Worm (Caenorhabditis elegans) whole organism, L4 larva: ENCODE data around the gene C02F5.10.
A peak's percentile ranks its signal among the peaks of the same experiment; 100 is the strongest.

ENCODE experiments used
- F26F4.8 ChIP-seq: fragments of 200-800 bp; sonication (Bioruptor generic); conservative IDR thresholded peaks from 2 replicates; pipeline ENCODE4 v1.3.6; 2022; ENCODE audit warnings: missing genetic modification characterization, missing compliant biosample characterization
- F37D6.2 ChIP-seq: sonication (generic microtip); optimal IDR thresholded peaks from 2 replicates; lab custom pipeline; 2016; ENCODE audit warnings: mild to moderate bottlenecking, missing genetic modification characterization, missing compliant biosample characterization
- T26A8.4 ChIP-seq: fragments of 200-800 bp; sonication (Bioruptor generic); IDR thresholded peaks from 2 replicates; pipeline ENCODE4 v1.3.6; 2022; ENCODE audit warnings: missing genetic modification characterization, missing compliant biosample characterization
- Y105C5A.15 ChIP-seq: fragments of 200-800 bp; sonication (Bioruptor generic); IDR thresholded peaks from 2 replicates; pipeline ENCODE4 v1.3.6; 2022; ENCODE audit warnings: missing genetic modification characterization, missing compliant biosample characterization
- Y5F2A.4 ChIP-seq: fragments of 200-800 bp; sonication (Bioruptor generic); optimal IDR thresholded peaks from 2 replicates; lab custom pipeline; 2018; ENCODE audit warnings: mild to moderate bottlenecking, missing genetic modification characterization, missing compliant biosample characterization
- Y75B8A.6 ChIP-seq: fragments of 200-800 bp; sonication (Bioruptor generic); IDR thresholded peaks from 2 replicates; pipeline ENCODE4 v1.3.6; 2022; ENCODE audit warnings: missing genetic modification reagents, missing genetic modification characterization, missing compliant biosample characterization
- aha-1 ChIP-seq: fragments of 150-350 bp; peaks from one replicate; lab custom pipeline; 2014; ENCODE audit warnings: missing biosample characterization, missing genetic modification characterization
- arid-1 ChIP-seq: fragments of 200-800 bp; sonication (Bioruptor generic); conservative IDR thresholded peaks from 2 replicates; pipeline ENCODE4 v1.3.6; 2022; ENCODE audit warnings: missing genetic modification reagents, missing genetic modification characterization, missing compliant biosample characterization
- attf-4 ChIP-seq: sonication (generic microtip); optimal IDR thresholded peaks from 3 replicates; lab custom pipeline; 2017; ENCODE audit warnings: missing biosample characterization, missing genetic modification characterization
- ceh-20 ChIP-seq: fragments of 200-800 bp; sonication (Bioruptor generic); IDR thresholded peaks from 2 replicates; pipeline ENCODE4 v1.3.6; 2022; ENCODE audit warnings: missing genetic modification reagents, missing genetic modification characterization, missing compliant biosample characterization
- ceh-28 ChIP-seq: fragments of 150-350 bp; optimal IDR thresholded peaks from 2 replicates; lab custom pipeline; 2014; ENCODE audit warnings: missing biosample characterization, missing genetic modification reagents, missing genetic modification characterization
- ceh-62 ChIP-seq: sonication (generic microtip); optimal IDR thresholded peaks from 2 replicates; lab custom pipeline; 2017; ENCODE audit warnings: missing biosample characterization, missing genetic modification characterization
- ces-1 ChIP-seq: fragments of 150-350 bp; sonication (generic microtip); optimal IDR thresholded peaks from 4 replicates; lab custom pipeline; 2014; ENCODE audit warnings: missing biosample characterization, missing genetic modification reagents, missing genetic modification characterization
- cey-2 ChIP-seq: sonication (generic microtip); optimal IDR thresholded peaks from 3 replicates; lab custom pipeline; 2017; ENCODE audit warnings: missing genetic modification characterization, mild to moderate bottlenecking, missing compliant biosample characterization, antibody characterized with exemption, borderline replicate concordance; ENCODE audit not compliant: insufficient read depth
- daf-19 ChIP-seq: fragments of 200-800 bp; sonication (Bioruptor generic); conservative IDR thresholded peaks from 2 replicates; pipeline ENCODE4 v1.3.6; 2022; ENCODE audit warnings: missing genetic modification characterization, missing compliant biosample characterization
- dmd-9 ChIP-seq: fragments of 200-800 bp; sonication (Bioruptor generic); IDR thresholded peaks from 2 replicates; pipeline ENCODE4 v1.3.6; 2022; ENCODE audit warnings: missing genetic modification reagents, missing genetic modification characterization, missing compliant biosample characterization
- dpl-1 ChIP-seq: fragments of 150-350 bp; optimal IDR thresholded peaks from 2 replicates; lab custom pipeline; 2014; ENCODE audit warnings: missing biosample characterization, missing genetic modification reagents, missing genetic modification characterization
- duxl-1 ChIP-seq: sonication (generic microtip); optimal IDR thresholded peaks from 2 replicates; lab custom pipeline; 2016; ENCODE audit warnings: mild to moderate bottlenecking, missing genetic modification characterization, moderate library complexity, missing compliant biosample characterization; ENCODE audit not compliant: poor library complexity
- egl-43 ChIP-seq: fragments of 200-800 bp; sonication (Bioruptor generic); IDR thresholded peaks from 2 replicates; pipeline ENCODE4 v1.3.6; 2022; ENCODE audit warnings: missing genetic modification reagents, missing genetic modification characterization, missing compliant biosample characterization
- fkh-10 ChIP-seq: fragments of 150-350 bp; optimal IDR thresholded peaks from 2 replicates; lab custom pipeline; 2014; ENCODE audit warnings: missing biosample characterization, missing genetic modification reagents, missing genetic modification characterization
- gei-8 ChIP-seq: fragments of 200-800 bp; sonication (Bioruptor generic); optimal IDR thresholded peaks from 2 replicates; lab custom pipeline; 2018; ENCODE audit warnings: mild to moderate bottlenecking, missing genetic modification characterization, missing compliant biosample characterization
- hif-1 ChIP-seq, 2 experiments: sonication (generic microtip); optimal IDR thresholded peaks; 2 replicates each; lab custom pipeline; 2016 to 2017; ENCODE audit warnings: missing compliant biosample characterization in 2 of 2, missing genetic modification characterization in 2 of 2, missing genetic modification reagents in 2 of 2, missing genotype in 2 of 2, mild to moderate bottlenecking in 1 of 2
- hlh-30 ChIP-seq: sonication (generic microtip); optimal IDR thresholded peaks from 2 replicates; lab custom pipeline; 2017; ENCODE audit warnings: antibody characterized with exemption, mild to moderate bottlenecking, missing genetic modification characterization, missing compliant biosample characterization; ENCODE audit not compliant: insufficient read depth
- hmg-1.1 ChIP-seq: fragments of 200-800 bp; sonication (Bioruptor generic); IDR thresholded peaks from 2 replicates; pipeline ENCODE4 v1.3.6; 2022; ENCODE audit warnings: missing genetic modification reagents, missing genetic modification characterization, missing compliant biosample characterization
- lin-1 ChIP-seq: fragments of 200-800 bp; sonication (Bioruptor generic); IDR thresholded peaks from 2 replicates; pipeline ENCODE4 v1.3.6; 2022; ENCODE audit warnings: missing genetic modification reagents, missing genetic modification characterization, missing compliant biosample characterization
- lin-38 ChIP-seq: fragments of 200-800 bp; sonication (Bioruptor generic); IDR thresholded peaks from 2 replicates; pipeline ENCODE4 v1.3.6; 2022; ENCODE audit warnings: missing genetic modification reagents, missing genetic modification characterization, missing compliant biosample characterization
- lin-39 ChIP-seq: fragments of 150-350 bp; optimal IDR thresholded peaks from 2 replicates; lab custom pipeline; 2014; ENCODE audit warnings: missing biosample characterization, missing genetic modification reagents, missing genetic modification characterization
- lir-3 ChIP-seq: sonication (generic microtip); optimal IDR thresholded peaks from 2 replicates; lab custom pipeline; 2016; ENCODE audit warnings: mild to moderate bottlenecking, missing genetic modification characterization, missing compliant biosample characterization
- lsy-2 ChIP-seq, 2 experiments: fragments of 150-350 bp in 1 of 2; sonication (generic microtip) in 1 of 2; optimal IDR thresholded peaks; 2 replicates each; lab custom pipeline; 2014 to 2017; ENCODE audit warnings: missing biosample characterization in 2 of 2, missing genetic modification characterization in 2 of 2
- madf-9 ChIP-seq: fragments of 200-800 bp; sonication (Bioruptor generic); conservative IDR thresholded peaks from 2 replicates; pipeline ENCODE4 v1.3.6; 2022; ENCODE audit warnings: missing genetic modification reagents, missing genetic modification characterization, missing compliant biosample characterization
- mdl-1 ChIP-seq, 2 experiments: fragments of 150-350 bp in 1 of 2; sonication (generic microtip) in 1 of 2; optimal IDR thresholded peaks; 2 replicates each; lab custom pipeline; 2014 to 2017; ENCODE audit warnings: missing biosample characterization in 2 of 2, missing genetic modification characterization in 2 of 2
- mdt-29 ChIP-seq: fragments of 200-800 bp; sonication (Bioruptor generic); IDR thresholded peaks from 2 replicates; pipeline ENCODE4 v1.3.6; 2022; ENCODE audit warnings: missing genetic modification reagents, missing genetic modification characterization, missing compliant biosample characterization
- nhr-10 ChIP-seq: fragments of 150-350 bp; optimal IDR thresholded peaks from 2 replicates; lab custom pipeline; 2014; ENCODE audit warnings: missing biosample characterization, missing genetic modification characterization
- nhr-11 ChIP-seq: fragments of 150-350 bp; optimal IDR thresholded peaks from 2 replicates; lab custom pipeline; 2014; ENCODE audit warnings: missing biosample characterization, missing genetic modification characterization
- nhr-111 ChIP-seq: fragments of 200-800 bp; sonication (Bioruptor generic); optimal IDR thresholded peaks from 2 replicates; lab custom pipeline; 2018; ENCODE audit warnings: mild to moderate bottlenecking, missing genetic modification characterization, missing compliant biosample characterization
- nhr-237 ChIP-seq: sonication (generic microtip); optimal IDR thresholded peaks from 2 replicates; lab custom pipeline; 2017; ENCODE audit warnings: missing biosample characterization, missing genetic modification characterization
- nhr-42 ChIP-seq: fragments of 200-800 bp; sonication (Bioruptor generic); IDR thresholded peaks from 2 replicates; pipeline ENCODE4 v1.3.6; 2022; ENCODE audit warnings: missing genetic modification characterization, missing compliant biosample characterization
- nhr-48 ChIP-seq: sonication (generic microtip); optimal IDR thresholded peaks from 2 replicates; lab custom pipeline; 2016; ENCODE audit warnings: mild to moderate bottlenecking, missing genetic modification characterization, missing compliant biosample characterization
- nhr-6 ChIP-seq: fragments of 150-350 bp; optimal IDR thresholded peaks from 2 replicates; lab custom pipeline; 2014; ENCODE audit warnings: missing biosample characterization, missing genetic modification characterization
- php-3 ChIP-seq: fragments of 200-800 bp; sonication (Bioruptor generic); IDR thresholded peaks from 2 replicates; pipeline ENCODE4 v1.3.6; 2022; ENCODE audit warnings: missing genetic modification reagents, missing genetic modification characterization, missing compliant biosample characterization
- saeg-2 ChIP-seq: fragments of 200-800 bp; sonication (Bioruptor generic); IDR thresholded peaks from 2 replicates; pipeline ENCODE4 v1.3.6; 2022; ENCODE audit warnings: missing genetic modification reagents, missing genetic modification characterization, missing compliant biosample characterization
- snpc-4 ChIP-seq: fragments of 150-350 bp; optimal IDR thresholded peaks from 2 replicates; lab custom pipeline; 2014; ENCODE audit warnings: missing biosample characterization, missing genetic modification characterization
- unc-39 ChIP-seq: sonication (generic microtip); optimal IDR thresholded peaks from 2 replicates; lab custom pipeline; 2017; ENCODE audit warnings: missing biosample characterization, missing genetic modification characterization
- unc-62 ChIP-seq, 3 experiments: fragments of 150-350 bp in 1 of 3; sonication (generic microtip); optimal IDR thresholded peaks in 2 of 3; peaks in 1 of 3; 1 replicate in 1 of 3; 2 replicates in 2 of 3; lab custom pipeline; 2014 to 2017; ENCODE audit warnings: missing biosample characterization in 3 of 3, missing genetic modification characterization in 3 of 3, missing genetic modification reagents in 3 of 3, missing genotype in 1 of 3
- vab-7 ChIP-seq: fragments of 200-800 bp; sonication (Bioruptor generic); IDR thresholded peaks from 2 replicates; pipeline ENCODE4 v1.3.6; 2022; ENCODE audit warnings: missing genetic modification reagents, missing genetic modification characterization, missing compliant biosample characterization
- zfp-2 ChIP-seq: sonication (generic microtip); optimal IDR thresholded peaks from 2 replicates; lab custom pipeline; 2016; ENCODE audit warnings: mild to moderate bottlenecking, missing genetic modification characterization, missing compliant biosample characterization
- ztf-11 ChIP-seq: fragments of 150-350 bp; optimal IDR thresholded peaks from 2 replicates; lab custom pipeline; 2014; ENCODE audit warnings: missing biosample characterization, missing genetic modification characterization
- ztf-7 ChIP-seq: fragments of 150-350 bp; optimal IDR thresholded peaks from 2 replicates; lab custom pipeline; 2014; ENCODE audit warnings: missing biosample characterization, missing genetic modification characterization

C02F5.10 gene

ce11 chrIII:8228916-8229315 lies 20.4 kb downstream of the C02F5.10 start:
- TF ChIP-seq lsy-2 (tag; optimal IDR thresholded peaks at IDR 0.05; lab: Kevin White, UChicago): no peak
- no peak for TF ChIP-seq ztf-11 (tag; lab: Kevin White, UChicago)
- TF ChIP-seq ceh-62 (tag; lab: Kevin White, UChicago): no peak
- TF ChIP-seq attf-4 (tag; lab: Kevin White, UChicago): no peak
- peak in 1 of 2 experiments; percentile 79 for TF ChIP-seq unc-62 (GFP tag; optimal IDR thresholded peaks at IDR 0.05 in 1 of 2; lab: Kevin White, UChicago)
- TF ChIP-seq unc-62 (tag; optimal IDR thresholded peaks at IDR 0.05; lab: Kevin White, UChicago): no peak
- no peak for TF ChIP-seq lin-1 (GFP tag; lab: Robert Waterston, UW)
- TF ChIP-seq Y75B8A.6 (GFP tag; lab: Robert Waterston, UW): no peak
- no peak for TF ChIP-seq Y5F2A.4 (GFP tag; lab: Kevin White, UChicago)
- TF ChIP-seq nhr-42: 0 out of 2 replicates have a peak, but pooled peaks have one; percentile 50

DNA sequence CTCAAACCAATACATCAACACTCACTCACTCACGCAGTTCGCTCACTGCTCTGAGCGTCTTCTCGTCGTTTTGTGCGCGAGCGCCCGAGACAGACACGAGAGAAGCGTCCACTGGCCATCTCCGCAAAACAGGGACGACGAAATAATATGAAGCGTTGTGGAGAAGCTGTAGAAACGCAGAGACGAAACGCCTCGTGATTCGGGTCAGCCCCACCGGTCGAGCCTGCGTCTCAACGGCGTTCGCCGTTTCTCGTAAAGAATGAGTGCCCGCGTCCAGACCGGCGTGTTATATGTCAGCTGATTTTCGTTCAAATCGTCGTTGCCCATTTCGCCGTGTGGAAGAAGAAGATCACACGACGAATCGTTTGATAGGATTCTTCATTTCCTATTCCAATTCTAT lies 21.8 kb downstream of the C02F5.10 start, which contains the start of gene fbxl-1:
Gene fbxl-1 (plus strand): TSS at position 320 of the 400 bp plus-strand sequence.
- TF ChIP-seq duxl-1 (tag; lab: Kevin White, UChicago) (peak; percentile 6), dmd-9 (GFP tag; lab: Robert Waterston, UW) (no peak), unc-39 (tag; lab: Kevin White, UChicago) (no peak), hmg-1.1 (GFP tag; lab: Robert Waterston, UW) (peak; percentile 93), nhr-6 (tag; lab: Kevin White, UChicago) (peak; percentile 76), nhr-237 (tag; lab: Kevin White, UChicago) (no peak), Y105C5A.15 (GFP tag; lab: Robert Waterston, UW) (no peak), aha-1 (tag; lab: Kevin White, UChicago) (peak; percentile 92), lin-38 (GFP tag; lab: Robert Waterston, UW) (peak; percentile 59), ceh-28 (tag; lab: Kevin White, UChicago) (no peak), zfp-2 (tag; lab: Kevin White, UChicago) (no peak), madf-9 (GFP tag; lab: Robert Waterston, UW) (peak; percentile 57; the same call in 1 of the 2 replicates), nhr-10 (tag; lab: Kevin White, UChicago) (no peak), dpl-1 (GFP tag; lab: Kevin White, UChicago) (peak; percentile 16), nhr-42 (peak; percentile 41; the same call in 1 of the 2 replicates), vab-7 (GFP tag; lab: Robert Waterston, UW) (peak; percentile 62), mdl-1 (tag; optimal IDR thresholded peaks at IDR 0.05; lab: Kevin White, UChicago) (peak; percentile 67 to 97), nhr-11 (tag; lab: Kevin White, UChicago) (peak; percentile 91), F37D6.2 (tag; lab: Kevin White, UChicago) (peak; percentile 73), daf-19 (GFP tag; lab: Robert Waterston, UW) (no peak), cey-2 (tag; lab: Kevin White, UChicago) (no peak), lir-3 (tag; lab: Kevin White, UChicago) (no peak), lsy-2 (tag; optimal IDR thresholded peaks at IDR 0.05; lab: Kevin White, UChicago) (peak; percentile 80 to 82), fkh-10 (peak; percentile 28), snpc-4 (tag; lab: Kevin White, UChicago) (no peak), lin-1 (GFP tag; lab: Robert Waterston, UW) (0 out of 2 replicates have a peak, but pooled peaks have one; percentile 35), lin-39 (tag; lab: Kevin White, UChicago) (peak; percentile 12), gei-8 (GFP tag; lab: Kevin White, UChicago) (peak; percentile 5), nhr-48 (peak; percentile 31), hif-1 (tag; optimal IDR thresholded peaks at IDR 0.05; lab: Kevin White, UChicago) (peak; percentile 16 to 84), F26F4.8 (GFP tag; lab: Robert Waterston, UW) (no peak), T26A8.4 (GFP tag; lab: Robert Waterston, UW) (peak; percentile 60; the same call in 1 of the 2 replicates), ces-1 (no peak), hlh-30 (tag; lab: Kevin White, UChicago) (peak; percentile 99), ztf-7 (peak; percentile 30), php-3 (0 out of 2 replicates have a peak, but pooled peaks have one; percentile 39), mdt-29 (GFP tag; lab: Robert Waterston, UW) (peak; percentile 45; the same call in 1 of the 2 replicates), saeg-2 (no peak), nhr-111 (GFP tag; lab: Kevin White, UChicago) (no peak), arid-1 (GFP tag; lab: Robert Waterston, UW) (peak; percentile 64), egl-43 (GFP tag; lab: Robert Waterston, UW) (peak; percentile 79), unc-62 (GFP tag; optimal IDR thresholded peaks at IDR 0.05 in 1 of 2; lab: Kevin White, UChicago) (peak in 1 of 2 experiments; percentile 99), unc-62 (tag; optimal IDR thresholded peaks at IDR 0.05; lab: Kevin White, UChicago) (no peak), ceh-20 (GFP tag; lab: Robert Waterston, UW) (peak; percentile 80)
